Fruit fly (Drosophila melanogaster) whole organism, embryonic: ENCODE results near the gene IleRS-m.

Experiments used
- ATbp ChIP-seq: fragments of 200-800 bp; sonication (Bioruptor generic); optimal IDR thresholded peaks from 2 replicates; lab custom pipeline; 2017; ENCODE audit warnings: missing biosample characterization, mild to moderate bottlenecking, missing genetic modification characterization, missing genetic modification reagents
- BtbVII ChIP-seq: fragments of 200-800 bp; sonication (Bioruptor generic); optimal IDR thresholded peaks from 3 replicates; lab custom pipeline; 2017; ENCODE audit warnings: missing biosample characterization, mild to moderate bottlenecking, missing genetic modification characterization
- CG10274 ChIP-seq: fragments of 200-800 bp; sonication (Bioruptor generic); optimal IDR thresholded peaks from 3 replicates; lab custom pipeline; 2017; ENCODE audit warnings: missing biosample characterization, mild to moderate bottlenecking, missing genetic modification characterization
- CG12071 ChIP-seq: fragments of 200-800 bp; sonication (Bioruptor generic); optimal IDR thresholded peaks from 3 replicates; lab custom pipeline; 2018; ENCODE audit warnings: missing biosample characterization, mild to moderate bottlenecking, missing genetic modification characterization
- CG12104 ChIP-seq: fragments of 200-800 bp; sonication (Bioruptor generic); optimal IDR thresholded peaks from 3 replicates; lab custom pipeline; 2016; ENCODE audit warnings: missing biosample characterization, missing genetic modification characterization
- CG12391 ChIP-seq: fragments of 200-800 bp; sonication (Bioruptor generic); optimal IDR thresholded peaks from 3 replicates; lab custom pipeline; 2018; ENCODE audit warnings: missing biosample characterization, mild to moderate bottlenecking, missing genetic modification characterization, moderate library complexity
- CG13424 ChIP-seq: fragments of 200-800 bp; sonication (Bioruptor generic); optimal IDR thresholded peaks from 2 replicates; lab custom pipeline; 2019; ENCODE audit warnings: missing biosample characterization, mild to moderate bottlenecking, missing genetic modification characterization, moderate library complexity
- CG14014 ChIP-seq: fragments of 200-800 bp; sonication (Bioruptor generic); IDR thresholded peaks from 2 replicates; pipeline ENCODE4 v1.3.6; 2022; ENCODE audit warnings: missing biosample characterization, missing genetic modification characterization
- CG16815 ChIP-seq: fragments of 200-800 bp; sonication (Bioruptor generic); optimal IDR thresholded peaks from 3 replicates; lab custom pipeline; 2017; ENCODE audit warnings: missing biosample characterization, mild to moderate bottlenecking, missing genetic modification characterization
- CG18011 ChIP-seq: fragments of 200-800 bp; sonication (Bioruptor generic); optimal IDR thresholded peaks from 2 replicates; lab custom pipeline; 2017; ENCODE audit warnings: missing biosample characterization, missing genetic modification characterization, mild to moderate bottlenecking, moderate library complexity, missing genotype
- CG18262 ChIP-seq: fragments of 200-800 bp; optimal IDR thresholded peaks from 3 replicates; lab custom pipeline; 2019; ENCODE audit warnings: missing biosample characterization, mild to moderate bottlenecking, missing genetic modification characterization, moderate library complexity
- CG18599 ChIP-seq: fragments of 200-800 bp; sonication (Bioruptor generic); optimal IDR thresholded peaks from 3 replicates; lab custom pipeline; 2017; ENCODE audit warnings: missing biosample characterization, missing genetic modification characterization, mild to moderate bottlenecking, moderate library complexity, missing genetic modification reagents
- CG2199 ChIP-seq: fragments of 200-800 bp; sonication (Bioruptor generic); IDR thresholded peaks from 3 replicates; pipeline ENCODE4 v1.3.6; 2022; ENCODE audit warnings: missing biosample characterization, missing genetic modification characterization
- CG2202 ChIP-seq: fragments of 200-800 bp; sonication (Bioruptor generic); optimal IDR thresholded peaks from 2 replicates; lab custom pipeline; 2018; ENCODE audit warnings: missing biosample characterization, mild to moderate bottlenecking, missing genetic modification characterization
- CG2678 ChIP-seq: fragments of 200-800 bp; sonication (Bioruptor generic); optimal IDR thresholded peaks from 3 replicates; lab custom pipeline; 2019; ENCODE audit warnings: missing biosample characterization, mild to moderate bottlenecking, missing genetic modification characterization, moderate library complexity
- CG31388 ChIP-seq: fragments of 200-800 bp; sonication (Bioruptor generic); optimal IDR thresholded peaks from 2 replicates; lab custom pipeline; 2016; ENCODE audit warnings: missing biosample characterization, missing genetic modification characterization
- CG34376 ChIP-seq: fragments of 200-800 bp; sonication (Bioruptor generic); optimal IDR thresholded peaks from 2 replicates; lab custom pipeline; 2018; ENCODE audit warnings: missing biosample characterization, mild to moderate bottlenecking, missing genetic modification characterization
- CG42726 ChIP-seq: fragments of 200-800 bp; sonication (Bioruptor generic); IDR thresholded peaks from 2 replicates; pipeline ENCODE4 v1.3.6; 2022; ENCODE audit warnings: missing biosample characterization, missing genetic modification characterization; ENCODE audit not compliant: partially characterized antibody
- CG4404 ChIP-seq: fragments of 200-800 bp; sonication (Bioruptor generic); IDR thresholded peaks from 2 replicates; pipeline ENCODE4 v1.3.6; 2022; ENCODE audit warnings: missing biosample characterization, missing genetic modification characterization
- CG6654 ChIP-seq: fragments of 200-800 bp; sonication (Bioruptor generic); optimal IDR thresholded peaks from 2 replicates; lab custom pipeline; 2017; ENCODE audit warnings: missing biosample characterization, mild to moderate bottlenecking, missing genetic modification characterization
- CG6765 ChIP-seq: fragments of 200-800 bp; sonication (Bioruptor generic); optimal IDR thresholded peaks from 3 replicates; lab custom pipeline; 2017; ENCODE audit warnings: missing biosample characterization, mild to moderate bottlenecking, missing genetic modification characterization
- CG8924 ChIP-seq: fragments of 200-800 bp; optimal IDR thresholded peaks from 3 replicates; lab custom pipeline; 2019; ENCODE audit warnings: missing biosample characterization, mild to moderate bottlenecking, missing genetic modification characterization, moderate library complexity
- CG9437 ChIP-seq: fragments of 200-800 bp; sonication (Bioruptor generic); optimal IDR thresholded peaks from 2 replicates; lab custom pipeline; 2018; ENCODE audit warnings: missing biosample characterization, mild to moderate bottlenecking, missing genetic modification characterization
- Dfd ChIP-seq, 2 experiments: fragments of >200 bp; optimal IDR thresholded peaks; 2 replicates each; lab custom pipeline; 2017; ENCODE audit warnings: missing biosample characterization in 2 of 2, missing genetic modification characterization in 2 of 2
- Dip3 ChIP-seq: fragments of 200-800 bp; sonication (Bioruptor generic); optimal IDR thresholded peaks from 3 replicates; lab custom pipeline; 2016; ENCODE audit warnings: missing biosample characterization, missing genetic modification characterization
- Drgx ChIP-seq: fragments of 200-800 bp; sonication (Bioruptor generic); IDR thresholded peaks from 2 replicates; pipeline ENCODE4 v1.3.6; 2022; ENCODE audit warnings: missing biosample characterization, missing genetic modification characterization
- Fer2 ChIP-seq: fragments of 200-800 bp; sonication (Bioruptor generic); optimal IDR thresholded peaks from 2 replicates; lab custom pipeline; 2018; ENCODE audit warnings: missing biosample characterization, mild to moderate bottlenecking, missing genetic modification characterization, moderate library complexity
- Gug ChIP-seq: fragments of 200-800 bp; sonication (Bioruptor generic); IDR thresholded peaks from 4 replicates; pipeline ENCODE4 v1.3.6; 2022; ENCODE audit warnings: missing biosample characterization, missing genetic modification characterization
- HmgD ChIP-seq: fragments of 200-800 bp; sonication (Bioruptor generic); optimal IDR thresholded peaks from 3 replicates; lab custom pipeline; 2016; ENCODE audit warnings: missing biosample characterization, missing genetic modification characterization
- HmgZ ChIP-seq: fragments of 200-800 bp; sonication (Bioruptor generic); optimal IDR thresholded peaks from 2 replicates; lab custom pipeline; 2018; ENCODE audit warnings: missing biosample characterization, mild to moderate bottlenecking, missing genetic modification characterization
- Hr39 ChIP-seq: fragments of >200 bp; optimal IDR thresholded peaks from 2 replicates; lab custom pipeline; 2017
- MTF-1 ChIP-seq: fragments of 200-800 bp; sonication (Bioruptor generic); optimal IDR thresholded peaks from 2 replicates; lab custom pipeline; 2018; ENCODE audit warnings: missing biosample characterization, mild to moderate bottlenecking, missing genetic modification characterization, borderline replicate concordance
- Rx ChIP-seq: fragments of 200-800 bp; sonication (Bioruptor generic); IDR thresholded peaks from 2 replicates; pipeline ENCODE4 v1.3.6; 2022; ENCODE audit warnings: missing biosample characterization, missing genetic modification characterization
- TFAM ChIP-seq: fragments of 200-800 bp; sonication (Bioruptor generic); optimal IDR thresholded peaks from 2 replicates; lab custom pipeline; 2017; ENCODE audit warnings: missing biosample characterization, missing genetic modification characterization, inconsistent platforms
- Vsx1 ChIP-seq: fragments of 200-800 bp; sonication (Bioruptor generic); optimal IDR thresholded peaks from 2 replicates; lab custom pipeline; 2017; ENCODE audit warnings: missing biosample characterization, mild to moderate bottlenecking, missing genetic modification characterization, missing genetic modification reagents
- Xrp1 ChIP-seq: fragments of 200-800 bp; sonication (Bioruptor generic); IDR thresholded peaks from 2 replicates; pipeline ENCODE4 v1.3.6; 2022; ENCODE audit warnings: missing biosample characterization, missing genetic modification characterization
- cato ChIP-seq: fragments of 200-800 bp; sonication (Bioruptor generic); optimal IDR thresholded peaks from 2 replicates; lab custom pipeline; 2016; ENCODE audit warnings: missing biosample characterization, missing genetic modification characterization, borderline replicate concordance
- corto ChIP-seq: fragments of 200-800 bp; sonication (Bioruptor generic); optimal IDR thresholded peaks from 2 replicates; lab custom pipeline; 2016; ENCODE audit warnings: missing biosample characterization, mild to moderate bottlenecking, missing genetic modification characterization, moderate library complexity
- crol ChIP-seq: fragments of 200-800 bp; sonication (Bioruptor generic); IDR thresholded peaks from 2 replicates; pipeline ENCODE4 v1.3.6; 2022; ENCODE audit warnings: missing biosample characterization, missing genetic modification characterization
- exex ChIP-seq: fragments of 200-800 bp; sonication (Bioruptor generic); optimal IDR thresholded peaks from 4 replicates; lab custom pipeline; 2018; ENCODE audit warnings: missing biosample characterization, mild to moderate bottlenecking, missing genetic modification characterization, moderate library complexity
- fd102C ChIP-seq: fragments of 200-800 bp; sonication (Bioruptor generic); optimal IDR thresholded peaks from 2 replicates; lab custom pipeline; 2018; ENCODE audit warnings: missing biosample characterization, mild to moderate bottlenecking, missing genetic modification characterization, moderate library complexity
- fu2 ChIP-seq: fragments of 200-800 bp; sonication (Bioruptor generic); optimal IDR thresholded peaks from 2 replicates; lab custom pipeline; 2016; ENCODE audit warnings: missing biosample characterization, missing genetic modification characterization
- insv ChIP-seq, 2 experiments: fragments of 200-800 bp; sonication (Bioruptor generic); optimal IDR thresholded peaks; 3 replicates each; lab custom pipeline; 2016 to 2018; ENCODE audit warnings: missing biosample characterization in 2 of 2, missing genetic modification characterization in 2 of 2
- jing ChIP-seq: fragments of 200-800 bp; sonication (Bioruptor generic); optimal IDR thresholded peaks from 2 replicates; lab custom pipeline; 2018; ENCODE audit warnings: missing biosample characterization, mild to moderate bottlenecking, missing genetic modification characterization
- lilli ChIP-seq: fragments of 200-800 bp; sonication (Bioruptor generic); optimal IDR thresholded peaks from 3 replicates; lab custom pipeline; 2016; ENCODE audit warnings: missing biosample characterization, missing genetic modification characterization
- ranshi ChIP-seq: fragments of 200-800 bp; sonication (Bioruptor generic); IDR thresholded peaks from 2 replicates; pipeline ENCODE4 v1.3.6; 2022; ENCODE audit warnings: missing biosample characterization, missing genetic modification characterization
- tgo ChIP-seq: fragments of 200-800 bp; sonication (Bioruptor generic); IDR thresholded peaks from 3 replicates; pipeline ENCODE4 v1.3.6; 2022; ENCODE audit warnings: missing biosample characterization, missing genetic modification characterization
- vnd ChIP-seq: fragments of 200-800 bp; sonication (Bioruptor generic); IDR thresholded peaks from 3 replicates; pipeline ENCODE4 v1.3.6; 2022; ENCODE audit warnings: missing biosample characterization, missing genetic modification characterization; ENCODE audit not compliant: partially characterized antibody
- zfh1 ChIP-seq: fragments of 200-800 bp; sonication (Bioruptor generic); IDR thresholded peaks from 3 replicates; pipeline ENCODE4 v1.3.6; 2022; ENCODE audit warnings: missing biosample characterization, missing genetic modification characterization

IleRS-m gene

DNA sequence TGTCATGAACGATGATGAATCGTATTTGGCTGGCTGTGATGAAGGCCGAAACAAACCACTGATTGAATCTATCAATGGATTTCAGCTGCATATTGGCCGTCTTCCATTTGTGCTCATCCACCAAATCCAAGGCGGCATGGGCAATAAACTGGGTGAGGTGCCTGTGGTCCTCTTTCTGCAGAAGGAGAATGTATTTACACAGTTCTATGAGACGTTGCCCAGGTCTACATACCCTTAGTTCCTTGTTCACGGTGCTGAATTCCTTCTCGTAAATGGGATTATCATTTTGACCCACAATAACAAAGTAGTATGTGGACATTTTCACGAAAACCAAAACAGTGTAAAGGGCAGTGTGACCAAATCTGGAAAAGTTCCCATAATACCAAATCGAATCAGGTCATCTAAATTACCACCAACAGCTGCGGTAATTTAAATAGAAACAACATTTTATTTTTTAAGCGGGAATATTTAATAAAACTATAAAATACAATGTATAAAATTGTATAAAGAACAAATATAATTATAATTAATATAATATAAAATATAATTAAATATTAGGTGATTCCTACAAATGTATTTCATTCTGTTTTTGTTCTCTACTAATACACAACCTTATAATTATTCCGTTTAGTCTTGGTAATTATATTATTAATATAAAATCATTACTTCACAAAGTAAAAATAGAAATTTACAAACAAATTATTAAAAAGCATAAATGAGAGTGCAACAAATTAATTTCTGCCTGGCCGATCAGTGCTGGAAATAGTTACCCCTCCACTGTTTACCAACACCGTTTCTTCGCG is 31.4 kb downstream of the IleRS-m start, which contains the start of the genes Trs20 and elg1 (continued):
- TF ChIP-seq CG14014 (GFP tag; lab: Robert Waterston, UW) = no peak; the same call in 1 of the 2 replicates
- no peak for TF ChIP-seq CG10274
- peak; percentile 27 for TF ChIP-seq CG6765 (GFP tag; lab: Kevin White, UChicago)
- TF ChIP-seq Fer2 (tag; lab: Kevin White, UChicago) = peak; percentile 24
- peak; percentile 54 for TF ChIP-seq exex (tag; lab: Kevin White, UChicago)
- peak; percentile 62 for TF ChIP-seq CG9437 (GFP tag; lab: Kevin White, UChicago)
- TF ChIP-seq CG6654 (GFP tag; lab: Kevin White, UChicago) = no peak
- TF ChIP-seq Vsx1 = peak; percentile 59
- TF ChIP-seq CG2202 (tag; lab: Kevin White, UChicago) = no peak
- TF ChIP-seq crol (GFP tag; lab: Robert Waterston, UW) = no peak
- TF ChIP-seq BtbVII = no peak
- TF ChIP-seq CG12391 = peak; percentile 84
- TF ChIP-seq CG8924 (tag; lab: Kevin White, UChicago) = peak; percentile 84
- no peak for TF ChIP-seq Dfd (GFP tag; optimal IDR thresholded peaks at IDR 0.05; lab: Kevin White, UChicago)
- TF ChIP-seq CG2199 (GFP tag; lab: Robert Waterston, UW) = no peak
- TF ChIP-seq fd102C (GFP tag; lab: Kevin White, UChicago) = no peak
- TF ChIP-seq CG13424 (tag; lab: Kevin White, UChicago) = peak; percentile 73
- peak; percentile 78 for TF ChIP-seq CG2678 (tag; lab: Kevin White, UChicago)
- TF ChIP-seq Drgx (GFP tag; lab: Robert Waterston, UW) = no peak
- TF ChIP-seq MTF-1 (GFP tag; lab: Kevin White, UChicago) = no peak
- peak; percentile 6; the same call in 1 of the 4 replicates for TF ChIP-seq Gug (GFP tag; lab: Robert Waterston, UW)
- no peak for TF ChIP-seq fu2 (GFP tag; lab: Kevin White, UChicago)
- no peak for TF ChIP-seq TFAM
- peak; percentile 5; the same call in 1 of the 2 replicates for TF ChIP-seq ranshi (GFP tag; lab: Robert Waterston, UW)
- 0 out of 2 replicates have a peak, but pooled peaks have one; percentile 27 for TF ChIP-seq CG4404 (GFP tag; lab: Robert Waterston, UW)
- TF ChIP-seq CG12071 (GFP tag; lab: Kevin White, UChicago) = no peak
- no peak; the same call in 1 of the 2 replicates for TF ChIP-seq Xrp1 (GFP tag; lab: Robert Waterston, UW)
- peak; percentile 45 for TF ChIP-seq lilli (GFP tag; lab: Kevin White, UChicago)
- TF ChIP-seq CG18011 (GFP tag; lab: Kevin White, UChicago) = no peak
- no peak for TF ChIP-seq CG31388 (GFP tag; lab: Kevin White, UChicago)
- no peak; the same call in 2 of the 3 replicates for TF ChIP-seq zfh1 (GFP tag; lab: Robert Waterston, UW)
- peak; percentile 10 for TF ChIP-seq HmgZ
- peak; percentile 35; the same call in 1 of the 3 replicates for TF ChIP-seq tgo (GFP tag; lab: Robert Waterston, UW)
- no peak for TF ChIP-seq jing
- peak; percentile 2 for TF ChIP-seq corto (GFP tag; lab: Kevin White, UChicago)
- peak; percentile 46 for TF ChIP-seq CG18599
- TF ChIP-seq Rx = no peak
- TF ChIP-seq CG12104 (GFP tag; lab: Kevin White, UChicago) = peak; percentile 42
- no peak for TF ChIP-seq Dip3 (GFP tag; lab: Kevin White, UChicago)
- peak; percentile 15 for TF ChIP-seq cato
- TF ChIP-seq CG18262 (tag; lab: Kevin White, UChicago) = peak; percentile 80
- TF ChIP-seq CG16815 (GFP tag; lab: Kevin White, UChicago) = no peak
- no peak for TF ChIP-seq Hr39 (lab: Kevin White, UChicago)
- no peak for TF ChIP-seq ATbp
- no peak for TF ChIP-seq CG34376 (GFP tag; lab: Kevin White, UChicago)
- no peak for TF ChIP-seq CG42726 (GFP tag; lab: Robert Waterston, UW)
- peak in 1 of 2 experiments; percentile 35 for TF ChIP-seq insv (GFP tag; optimal IDR thresholded peaks at IDR 0.05; lab: Kevin White, UChicago)
- TF ChIP-seq vnd (GFP tag; lab: Robert Waterston, UW) = no peak
- TF ChIP-seq HmgD (GFP tag; lab: Kevin White, UChicago) = no peak
